Worm (Caenorhabditis elegans) whole organism, late embryonic: Measurements from ENCODE around the gene Y17D7B.3.

Experiments used
- ceh-30 ChIP-seq: fragments of 150-350 bp; optimal IDR thresholded peaks from 2 replicates; lab custom pipeline; 2014; ENCODE audit warnings: missing biosample characterization, missing genetic modification characterization
- ceh-48 ChIP-seq: sonication (generic microtip); optimal IDR thresholded peaks from 2 replicates; lab custom pipeline; 2016; ENCODE audit warnings: missing genetic modification characterization, inconsistent platforms, missing compliant biosample characterization
- hlh-13 ChIP-seq: fragments of 200-800 bp; sonication (Bioruptor generic); optimal IDR thresholded peaks from 2 replicates; lab custom pipeline; 2018; ENCODE audit warnings: mild to moderate bottlenecking, missing genetic modification characterization, missing compliant biosample characterization
- hlh-8 ChIP-seq: sonication (generic microtip); optimal IDR thresholded peaks from 2 replicates; lab custom pipeline; 2016; ENCODE audit warnings: missing genotype, missing genetic modification characterization, missing compliant biosample characterization
- nhr-232 ChIP-seq: sonication (generic microtip); optimal IDR thresholded peaks from 2 replicates; lab custom pipeline; 2016; ENCODE audit warnings: missing genetic modification characterization, missing compliant biosample characterization
- pax-1 ChIP-seq: fragments of 150-350 bp; optimal IDR thresholded peaks from 2 replicates; lab custom pipeline; 2014; ENCODE audit warnings: missing biosample characterization, missing genetic modification characterization
- pros-1 ChIP-seq: fragments of 150-350 bp; optimal IDR thresholded peaks from 2 replicates; lab custom pipeline; 2014; ENCODE audit warnings: missing biosample characterization, missing genetic modification reagents, missing genetic modification characterization
- sdc-2 ChIP-seq: sonication (generic microtip); optimal IDR thresholded peaks from 2 replicates; lab custom pipeline; 2016; ENCODE audit warnings: missing genotype, missing genetic modification characterization, missing compliant biosample characterization

The Y17D7B.3 gene

ce11 chrV:18737646-18738045 is 48.9 kb downstream of the Y17D7B.3 start:
- TF ChIP-seq hlh-13 (no peak), pax-1 (tag; lab: Kevin White, UChicago) (no peak), pros-1 (tag; lab: Kevin White, UChicago) (no peak), hlh-8 (tag; lab: Kevin White, UChicago) (no peak), ceh-48 (tag; lab: Kevin White, UChicago) (no peak), nhr-232 (tag; lab: Kevin White, UChicago) (no peak), sdc-2 (tag; lab: Kevin White, UChicago) (no peak), ceh-30 (tag; lab: Kevin White, UChicago) (no peak)
